Worm (Caenorhabditis elegans) whole organism, L4 larva: Measurements from ENCODE around the gene T15B7.15.

Source experiments
- D1046.2 ChIP-seq: fragments of 200-800 bp; sonication (Bioruptor generic); IDR thresholded peaks from 2 replicates; pipeline ENCODE4 v1.3.6; 2022; ENCODE audit warnings: missing genetic modification characterization, missing compliant biosample characterization
- F37D6.2 ChIP-seq: sonication (generic microtip); optimal IDR thresholded peaks from 2 replicates; lab custom pipeline; 2016; ENCODE audit warnings: mild to moderate bottlenecking, missing genetic modification characterization, missing compliant biosample characterization
- F44E2.7 ChIP-seq: fragments of 200-800 bp; sonication (Bioruptor generic); IDR thresholded peaks from 2 replicates; pipeline ENCODE4 v2.1.2; 2022; ENCODE audit warnings: missing genetic modification characterization, missing compliant biosample characterization
- R02D3.7 ChIP-seq: fragments of 150-350 bp; sonication (generic microtip); optimal IDR thresholded peaks from 3 replicates; lab custom pipeline; 2014; ENCODE audit warnings: missing biosample characterization, missing genetic modification characterization
- Y5F2A.4 ChIP-seq: fragments of 200-800 bp; sonication (Bioruptor generic); optimal IDR thresholded peaks from 2 replicates; lab custom pipeline; 2018; ENCODE audit warnings: mild to moderate bottlenecking, missing genetic modification characterization, missing compliant biosample characterization
- Y75B8A.6 ChIP-seq: fragments of 200-800 bp; sonication (Bioruptor generic); IDR thresholded peaks from 2 replicates; pipeline ENCODE4 v1.3.6; 2022; ENCODE audit warnings: missing genetic modification reagents, missing genetic modification characterization, missing compliant biosample characterization
- aha-1 ChIP-seq: fragments of 150-350 bp; peaks from one replicate; lab custom pipeline; 2014; ENCODE audit warnings: missing biosample characterization, missing genetic modification characterization
- ceh-44 ChIP-seq: fragments of 200-800 bp; sonication (Bioruptor generic); IDR thresholded peaks from 2 replicates; pipeline ENCODE4 v1.3.6; 2022; ENCODE audit warnings: missing genetic modification reagents, missing genetic modification characterization, missing compliant biosample characterization
- ctbp-1 ChIP-seq: fragments of 200-800 bp; sonication (Bioruptor generic); IDR thresholded peaks from 2 replicates; pipeline ENCODE4 v1.3.6; 2022; ENCODE audit warnings: missing genetic modification reagents, missing genetic modification characterization, missing compliant biosample characterization
- daf-16 ChIP-seq, 3 experiments: sonication (generic microtip); optimal IDR thresholded peaks; 2 replicates each; lab custom pipeline; 2016 to 2017; ENCODE audit warnings: missing genetic modification characterization in 3 of 3, missing genetic modification reagents in 3 of 3, mild to moderate bottlenecking in 2 of 3, missing compliant biosample characterization in 2 of 3, missing biosample characterization in 1 of 3, moderate library complexity in 1 of 3
- daf-8 ChIP-seq: fragments of 200-800 bp; sonication (Bioruptor generic); IDR thresholded peaks from 2 replicates; pipeline ENCODE4 v1.3.6; 2022; ENCODE audit warnings: missing genetic modification characterization, missing compliant biosample characterization
- dpl-1 ChIP-seq: fragments of 150-350 bp; optimal IDR thresholded peaks from 2 replicates; lab custom pipeline; 2014; ENCODE audit warnings: missing biosample characterization, missing genetic modification reagents, missing genetic modification characterization
- duxl-1 ChIP-seq: sonication (generic microtip); optimal IDR thresholded peaks from 2 replicates; lab custom pipeline; 2016; ENCODE audit warnings: mild to moderate bottlenecking, missing genetic modification characterization, moderate library complexity, missing compliant biosample characterization; ENCODE audit not compliant: poor library complexity
- dve-1 ChIP-seq: sonication (generic microtip); optimal IDR thresholded peaks from 2 replicates; lab custom pipeline; 2017; ENCODE audit warnings: antibody characterized with exemption, mild to moderate bottlenecking, missing genetic modification characterization, missing compliant biosample characterization; ENCODE audit not compliant: insufficient read depth
- fos-1 ChIP-seq: fragments of 150-350 bp; optimal IDR thresholded peaks from 2 replicates; lab custom pipeline; 2014; ENCODE audit warnings: missing biosample characterization, missing genetic modification characterization
- hif-1 ChIP-seq, 2 experiments: sonication (generic microtip); optimal IDR thresholded peaks; 2 replicates each; lab custom pipeline; 2016 to 2017; ENCODE audit warnings: missing compliant biosample characterization in 2 of 2, missing genetic modification characterization in 2 of 2, missing genetic modification reagents in 2 of 2, missing genotype in 2 of 2, mild to moderate bottlenecking in 1 of 2
- lin-13 ChIP-seq: fragments of 150-350 bp; optimal IDR thresholded peaks from 2 replicates; lab custom pipeline; 2014; ENCODE audit warnings: missing biosample characterization, missing genetic modification reagents, missing genetic modification characterization
- lin-15B ChIP-seq: fragments of 150-350 bp; sonication (generic microtip); optimal IDR thresholded peaks from 3 replicates; lab custom pipeline; 2014; ENCODE audit warnings: missing biosample characterization, missing genetic modification characterization
- mdl-1 ChIP-seq, 2 experiments: fragments of 150-350 bp in 1 of 2; sonication (generic microtip) in 1 of 2; optimal IDR thresholded peaks; 2 replicates each; lab custom pipeline; 2014 to 2017; ENCODE audit warnings: missing biosample characterization in 2 of 2, missing genetic modification characterization in 2 of 2
- mxl-2 ChIP-seq: fragments of 200-800 bp; sonication (Bioruptor generic); conservative IDR thresholded peaks from 2 replicates; pipeline ENCODE4 v1.3.6; 2022; ENCODE audit warnings: missing genetic modification reagents, missing genetic modification characterization, missing compliant biosample characterization
- mxl-3 ChIP-seq: fragments of 200-800 bp; sonication (Bioruptor generic); optimal IDR thresholded peaks from 2 replicates; lab custom pipeline; 2018; ENCODE audit warnings: mild to moderate bottlenecking, missing genetic modification characterization, missing compliant biosample characterization
- nhr-10 ChIP-seq: fragments of 150-350 bp; optimal IDR thresholded peaks from 2 replicates; lab custom pipeline; 2014; ENCODE audit warnings: missing biosample characterization, missing genetic modification characterization
- nhr-111 ChIP-seq: fragments of 200-800 bp; sonication (Bioruptor generic); optimal IDR thresholded peaks from 2 replicates; lab custom pipeline; 2018; ENCODE audit warnings: mild to moderate bottlenecking, missing genetic modification characterization, missing compliant biosample characterization
- nhr-28 ChIP-seq: fragments of 150-350 bp; optimal IDR thresholded peaks from 2 replicates; lab custom pipeline; 2014; ENCODE audit warnings: missing biosample characterization, missing genetic modification characterization
- nhr-76 ChIP-seq: fragments of 150-350 bp; optimal IDR thresholded peaks from 2 replicates; lab custom pipeline; 2014; ENCODE audit warnings: missing biosample characterization, missing genetic modification characterization
- nhr-77 ChIP-seq: fragments of 150-350 bp; optimal IDR thresholded peaks from 2 replicates; lab custom pipeline; 2014; ENCODE audit warnings: missing biosample characterization, missing genetic modification characterization
- pha-4 ChIP-seq, 2 experiments: fragments of 150-350 bp in 1 of 2; fragments of 200-800 bp in 1 of 2; sonication (Bioruptor generic) in 1 of 2; IDR thresholded peaks in 1 of 2; optimal IDR thresholded peaks in 1 of 2; 2 replicates each; pipeline versions ENCODE4 v1.3.6 to Lab custom; 2014 to 2022; ENCODE audit warnings: missing genetic modification characterization in 2 of 2, missing genetic modification reagents in 2 of 2, missing biosample characterization in 1 of 2, missing compliant biosample characterization in 1 of 2
- php-3 ChIP-seq: fragments of 200-800 bp; sonication (Bioruptor generic); IDR thresholded peaks from 2 replicates; pipeline ENCODE4 v1.3.6; 2022; ENCODE audit warnings: missing genetic modification reagents, missing genetic modification characterization, missing compliant biosample characterization
- pqm-1 ChIP-seq: sonication (generic microtip); optimal IDR thresholded peaks from 2 replicates; lab custom pipeline; 2017; ENCODE audit warnings: missing biosample characterization, missing genetic modification characterization
- sdz-12 ChIP-seq: fragments of 200-800 bp; sonication (Bioruptor generic); optimal IDR thresholded peaks from 2 replicates; lab custom pipeline; 2018; ENCODE audit warnings: mild to moderate bottlenecking, missing genetic modification characterization, missing compliant biosample characterization
- set-16 ChIP-seq: fragments of 200-800 bp; sonication (Bioruptor generic); IDR thresholded peaks from 2 replicates; pipeline ENCODE4 v1.3.6; 2022; ENCODE audit warnings: missing genetic modification reagents, missing genetic modification characterization, missing compliant biosample characterization
- skn-1 ChIP-seq: fragments of 150-350 bp; optimal IDR thresholded peaks from 2 replicates; lab custom pipeline; 2014; ENCODE audit warnings: missing biosample characterization, missing genetic modification characterization
- snpc-1.2 ChIP-seq: fragments of 200-800 bp; sonication (Bioruptor generic); IDR thresholded peaks from 2 replicates; pipeline ENCODE4 v1.3.6; 2022; ENCODE audit warnings: missing genetic modification reagents, missing genetic modification characterization, missing compliant biosample characterization
- spr-3 ChIP-seq: fragments of 200-800 bp; sonication (Bioruptor generic); optimal IDR thresholded peaks from 2 replicates; lab custom pipeline; 2018; ENCODE audit warnings: mild to moderate bottlenecking, missing genetic modification characterization, missing compliant biosample characterization
- tag-97 ChIP-seq: fragments of 200-800 bp; sonication (Bioruptor generic); IDR thresholded peaks from 2 replicates; pipeline ENCODE4 v1.3.6; 2022; ENCODE audit warnings: missing genetic modification characterization, missing compliant biosample characterization
- unc-130 ChIP-seq: sonication (generic microtip); optimal IDR thresholded peaks from 2 replicates; lab custom pipeline; 2016; ENCODE audit warnings: missing genetic modification reagents, missing genetic modification characterization, missing compliant biosample characterization
- unc-62 ChIP-seq, 3 experiments: fragments of 150-350 bp in 1 of 3; sonication (generic microtip); optimal IDR thresholded peaks in 2 of 3; peaks in 1 of 3; 1 replicate in 1 of 3; 2 replicates in 2 of 3; lab custom pipeline; 2014 to 2017; ENCODE audit warnings: missing biosample characterization in 3 of 3, missing genetic modification characterization in 3 of 3, missing genetic modification reagents in 3 of 3, missing genotype in 1 of 3
- vab-7 ChIP-seq: fragments of 200-800 bp; sonication (Bioruptor generic); IDR thresholded peaks from 2 replicates; pipeline ENCODE4 v1.3.6; 2022; ENCODE audit warnings: missing genetic modification reagents, missing genetic modification characterization, missing compliant biosample characterization
- zfp-3 ChIP-seq: fragments of 200-800 bp; sonication (Bioruptor generic); conservative IDR thresholded peaks from 2 replicates; pipeline ENCODE4 v1.3.6; 2022; ENCODE audit warnings: missing genetic modification reagents, missing genetic modification characterization, missing compliant biosample characterization
- zip-11 ChIP-seq: fragments of 200-800 bp; sonication (Bioruptor generic); IDR thresholded peaks from 2 replicates; pipeline ENCODE4 v1.3.6; 2022; ENCODE audit warnings: missing genetic modification characterization, missing compliant biosample characterization

T15B7.15 gene

DNA sequence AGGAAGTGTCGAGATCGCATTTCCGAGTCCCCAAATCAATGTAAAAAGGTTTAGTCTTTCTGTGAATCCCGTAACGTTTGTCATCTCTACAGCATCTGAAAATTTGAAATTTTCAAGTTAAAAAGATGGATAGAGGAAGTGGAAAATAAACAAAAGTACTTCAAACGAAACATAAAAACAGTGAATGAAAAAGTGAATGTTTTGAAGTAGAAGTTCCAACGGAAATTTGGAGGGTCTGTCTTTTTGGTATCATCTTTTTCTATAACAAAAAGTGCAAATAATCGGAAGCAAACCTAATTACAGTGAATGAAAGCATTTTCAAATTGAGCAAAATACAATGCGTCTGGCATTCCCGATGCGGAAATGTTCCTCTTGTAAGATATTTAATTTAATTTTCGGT lies 8.0 kb upstream of the T15B7.15 start, which contains the start of gene lgc-54:
TSS of gene lgc-54 (minus strand) at position 101 of the 400 bp plus-strand sequence.
- TF ChIP-seq D1046.2 (GFP tag; lab: Robert Waterston, UW) (no peak), aha-1 (tag; lab: Kevin White, UChicago) (peak; percentile 82)

DNA sequence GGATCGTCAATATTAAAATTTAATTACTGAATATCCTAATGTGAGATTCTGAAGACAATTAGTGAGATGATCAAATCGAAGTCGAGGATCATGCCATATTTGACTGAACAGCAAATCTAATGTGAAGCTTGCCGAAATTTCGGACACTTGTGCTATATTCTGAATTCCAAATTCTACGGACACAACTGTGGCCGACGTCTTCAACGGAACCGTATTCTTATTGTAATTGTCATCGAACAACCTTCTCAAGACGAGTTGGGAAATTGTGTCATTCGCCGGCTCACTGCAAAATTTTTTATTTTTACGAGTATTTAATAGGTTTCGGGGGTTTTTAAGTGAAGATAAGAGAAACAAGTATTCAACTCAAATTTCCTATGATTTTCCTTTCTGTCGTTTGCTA lies 4.0 kb upstream of the T15B7.15 start, which contains the start of gene T15B7.1:
TSS of gene T15B7.1 (plus strand) at position 301 of the 400 bp plus-strand sequence.
- TF ChIP-seq mdl-1 (tag; optimal IDR thresholded peaks at IDR 0.05; lab: Kevin White, UChicago), result no peak
- no peak for TF ChIP-seq Y5F2A.4 (GFP tag; lab: Kevin White, UChicago)
- TF ChIP-seq nhr-28 (tag; lab: Kevin White, UChicago), result no peak

DNA sequence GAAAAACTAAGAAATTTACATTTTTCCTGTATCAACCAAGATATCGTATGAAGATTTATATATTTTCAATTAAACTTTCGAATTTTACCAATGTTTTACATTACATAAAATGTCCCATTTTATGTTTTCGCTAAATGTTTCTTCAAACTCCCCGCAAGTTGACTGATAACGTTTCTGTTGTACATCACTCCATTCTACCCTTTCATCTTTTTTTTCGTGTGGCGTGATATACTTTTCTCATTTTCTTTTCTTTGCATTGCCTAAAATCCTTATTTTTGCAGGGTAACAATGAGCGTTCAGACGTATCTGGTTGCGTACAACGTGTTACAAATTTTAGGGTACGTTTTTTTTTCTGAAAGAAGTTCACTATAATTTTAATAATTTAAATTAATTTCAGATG lies 543 bp upstream of the T15B7.15 start, which contains the start of gene hpo-8:
TSS of gene hpo-8 (plus strand) at position 282 of the 400 bp plus-strand sequence.
- no peak for TF ChIP-seq zfp-3 (GFP tag; lab: Robert Waterston, UW)
- peak; percentile 0 for TF ChIP-seq dve-1
- TF ChIP-seq Y75B8A.6 (GFP tag; lab: Robert Waterston, UW), result no peak
- no peak for TF ChIP-seq fos-1
- no peak for TF ChIP-seq nhr-76
- TF ChIP-seq pqm-1 (tag; lab: Kevin White, UChicago), result peak; percentile 38
- TF ChIP-seq sdz-12 (GFP tag; lab: Kevin White, UChicago), result no peak
- no peak for TF ChIP-seq duxl-1 (tag; lab: Kevin White, UChicago)
- TF ChIP-seq R02D3.7 (tag; lab: Kevin White, UChicago), result no peak
- no peak for TF ChIP-seq spr-3 (GFP tag; lab: Kevin White, UChicago)
- TF ChIP-seq dpl-1, result no peak
- no peak for TF ChIP-seq nhr-111 (GFP tag; lab: Kevin White, UChicago)
- TF ChIP-seq ceh-44, result no peak
- no peak for TF ChIP-seq lin-13 (GFP tag; lab: Kevin White, UChicago)
- no peak for TF ChIP-seq php-3 (GFP tag; lab: Robert Waterston, UW)
- TF ChIP-seq nhr-10 (tag; lab: Kevin White, UChicago), result no peak
- TF ChIP-seq nhr-77 (tag; lab: Kevin White, UChicago), result peak; percentile 37
- no peak for TF ChIP-seq unc-62 (GFP tag; optimal IDR thresholded peaks at IDR 0.05 in 1 of 2; lab: Kevin White, UChicago)
- no peak for TF ChIP-seq unc-62 (tag; optimal IDR thresholded peaks at IDR 0.05; lab: Kevin White, UChicago)
- TF ChIP-seq daf-16 (GFP tag; optimal IDR thresholded peaks at IDR 0.05; lab: Kevin White, UChicago), result no peak
- TF ChIP-seq daf-16 (tag; optimal IDR thresholded peaks at IDR 0.05; lab: Kevin White, UChicago), result peak; percentile 7
- TF ChIP-seq nhr-28 (tag; lab: Kevin White, UChicago), result peak; percentile 56
- TF ChIP-seq skn-1, result no peak

DNA sequence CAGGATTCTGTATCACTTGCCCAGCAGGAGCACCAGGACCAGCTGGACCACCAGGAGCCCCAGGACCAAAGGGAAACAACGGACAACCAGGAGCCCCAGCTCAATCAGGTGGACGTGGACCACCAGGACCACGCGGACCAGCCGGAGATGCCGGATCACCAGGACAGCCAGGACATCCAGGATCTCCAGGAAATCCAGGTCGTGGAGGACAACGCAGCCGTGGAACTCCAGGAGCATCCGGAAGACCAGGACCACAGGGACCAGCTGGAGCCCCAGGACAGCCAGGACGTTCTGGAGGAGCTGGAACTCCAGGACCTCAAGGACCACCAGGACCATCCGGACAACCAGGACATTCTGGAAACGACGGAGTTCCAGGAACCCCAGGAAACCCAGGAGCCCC lies 2.4 kb downstream of the T15B7.15 start:
- TF ChIP-seq F44E2.7 (GFP tag; lab: Robert Waterston, UW) (no peak), pha-4 (GFP tag; IDR thresholded peaks at IDR 0.05; lab: Robert Waterston, UW) (no peak), pha-4 (tag; optimal IDR thresholded peaks at IDR 0.05; lab: Kevin White, UChicago) (no peak), set-16 (GFP tag; lab: Robert Waterston, UW) (peak; percentile 95), hif-1 (tag; optimal IDR thresholded peaks at IDR 0.05; lab: Kevin White, UChicago) (no peak)

DNA sequence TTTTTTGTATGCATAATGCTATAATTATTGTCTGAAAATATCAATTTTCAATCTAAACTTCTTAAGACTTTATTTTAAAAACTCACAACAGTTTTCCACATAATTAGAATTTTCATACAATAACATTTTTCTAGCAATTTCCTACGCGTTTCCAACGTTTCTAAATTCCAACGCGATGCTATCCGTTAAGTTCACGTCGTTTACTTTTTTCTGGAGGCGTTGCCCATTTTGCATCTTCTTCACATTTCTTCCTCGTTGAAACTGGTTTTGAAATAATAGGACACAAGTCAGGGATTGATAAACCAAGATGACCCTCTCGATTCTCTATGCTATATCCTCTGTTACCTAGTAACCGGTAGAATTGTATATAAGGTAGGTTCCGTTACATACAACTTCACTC lies 3.2 kb downstream of the T15B7.15 start, which contains the start of the genes T15B7.14 and col-143:
TSS of gene T15B7.14 (minus strand) at position 101 of the 400 bp plus-strand sequence.
TSS of gene col-143 (plus strand) at position 394 of the 400 bp plus-strand sequence.
- TF ChIP-seq mdl-1 (tag; optimal IDR thresholded peaks at IDR 0.05; lab: Kevin White, UChicago) (no peak), mxl-2 (GFP tag; lab: Robert Waterston, UW) (no peak), nhr-28 (tag; lab: Kevin White, UChicago) (no peak), tag-97 (no peak), mxl-3 (no peak), lin-13 (GFP tag; lab: Kevin White, UChicago) (no peak), dpl-1 (no peak), F44E2.7 (GFP tag; lab: Robert Waterston, UW) (no peak), daf-16 (GFP tag; optimal IDR thresholded peaks at IDR 0.05; lab: Kevin White, UChicago) (no peak), daf-16 (tag; optimal IDR thresholded peaks at IDR 0.05; lab: Kevin White, UChicago) (no peak), ctbp-1 (no peak), daf-8 (GFP tag; lab: Robert Waterston, UW) (no peak), ceh-44 (no peak), vab-7 (GFP tag; lab: Robert Waterston, UW) (no peak), lin-15B (tag; lab: Kevin White, UChicago) (no peak), snpc-1.2 (GFP tag; lab: Robert Waterston, UW) (no peak), zip-11 (GFP tag; lab: Robert Waterston, UW) (no peak), F37D6.2 (tag; lab: Kevin White, UChicago) (no peak), unc-130 (GFP tag; lab: Kevin White, UChicago) (no peak)
